Fruit fly (Drosophila melanogaster) whole organism, larva: ENCODE results near the gene Larp7.

ENCODE experiments used
- noc ChIP-seq: fragments of 200-800 bp; sonication (Bioruptor generic); optimal IDR thresholded peaks from 3 replicates; lab custom pipeline; 2019; ENCODE audit warnings: missing biosample characterization, mild to moderate bottlenecking, missing genetic modification characterization, moderate library complexity

The Larp7 gene

dm6 chrX:9243417-9243884 is at the start of gene Larp7, which contains the start of gene mxc:
Gene Larp7 (plus strand): TSS chrX:9243817.
Gene mxc (minus strand): TSS chrX:9243467.
- TF ChIP-seq noc: no peak

- TF ChIP-seq noc: no peak
These were observed 48.3 kb upstream of the Larp7 start for dm6 chrX:9195311-9195710.

- peak; percentile 68 for TF ChIP-seq noc
These were observed 47.3 kb upstream of the Larp7 start, which contains the start of gene CG12118 for dm6 chrX:9196362-9196761. Gene CG12118 (minus strand): TSS chrX:9196414.

dm6 chrX:9200234-9200633 is 43.4 kb upstream of the Larp7 start:
- no peak for TF ChIP-seq noc

dm6 chrX:9201080-9201479 is 42.5 kb upstream of the Larp7 start:
- TF ChIP-seq noc: no peak

- peak; percentile 91 for TF ChIP-seq noc
These were observed 41.5 kb upstream of the Larp7 start for dm6 chrX:9201866-9202681.

- TF ChIP-seq noc: no peak
These were observed 32.8 kb upstream of the Larp7 start, which contains the start of gene SmydA-9 for dm6 chrX:9210787-9211186. Gene SmydA-9 (minus strand): TSS chrX:9210887.

- no peak for TF ChIP-seq noc
These were observed 29.0 kb upstream of the Larp7 start, which contains the start of gene Obp8a for dm6 chrX:9214576-9214975. Gene Obp8a (plus strand): TSS chrX:9214876.

dm6 chrX:9215485-9215884 is 28.1 kb upstream of the Larp7 start, which contains the start of gene CG15368:
Gene CG15368 (plus strand): TSS chrX:9215785.
- TF ChIP-seq noc: no peak

- TF ChIP-seq noc: no peak
These were observed 27.0 kb upstream of the Larp7 start, which contains the start of gene CG15369 for dm6 chrX:9216572-9216971. Gene CG15369 (plus strand): TSS chrX:9216872.

dm6 chrX:9220434-9220833 is 23.2 kb upstream of the Larp7 start:
- TF ChIP-seq noc: no peak

- peak; percentile 15 for TF ChIP-seq noc
These were observed 20.4 kb upstream of the Larp7 start, which contains the start of gene t for dm6 chrX:9223182-9223581. Gene t (minus strand): TSS chrX:9223257.

dm6 chrX:9224423-9224822 is 19.2 kb upstream of the Larp7 start:
- no peak for TF ChIP-seq noc

dm6 chrX:9225137-9225536 is 18.5 kb upstream of the Larp7 start, which contains the start of gene CG15370:
Gene CG15370 (plus strand): TSS chrX:9225437.
- no peak for TF ChIP-seq noc

- TF ChIP-seq noc: no peak
These were observed 16.8 kb upstream of the Larp7 start, which contains the start of gene Gr8a for dm6 chrX:9226837-9227236. Gene Gr8a (plus strand): TSS chrX:9227137.

- TF ChIP-seq noc: no peak
These were observed 11.4 kb upstream of the Larp7 start, which contains the start of gene CG12121 for dm6 chrX:9232199-9232598. Gene CG12121 (minus strand): TSS chrX:9232378.

dm6 chrX:9236485-9236884 is 7.1 kb upstream of the Larp7 start, which contains the start of gene Ir8a:
Gene Ir8a (minus strand): TSS chrX:9236585.
- no peak for TF ChIP-seq noc
